Worm (Caenorhabditis elegans) whole organism, late embryonic: ENCODE results near the gene nnt-1.

Experiments
- T23F11.4 ChIP-seq: fragments of 200-800 bp; sonication (Bioruptor generic); optimal IDR thresholded peaks from 2 replicates; lab custom pipeline; 2018; ENCODE audit warnings: mild to moderate bottlenecking, missing genetic modification characterization, missing compliant biosample characterization
- ceh-24 ChIP-seq: sonication (generic microtip); optimal IDR thresholded peaks from 2 replicates; lab custom pipeline; 2016; ENCODE audit warnings: mild to moderate bottlenecking, missing genetic modification characterization, missing compliant biosample characterization
- ceh-9 ChIP-seq: sonication (generic microtip); optimal IDR thresholded peaks from 2 replicates; lab custom pipeline; 2016; ENCODE audit warnings: mild to moderate bottlenecking, missing genetic modification characterization, inconsistent platforms, missing compliant biosample characterization
- dmd-4 ChIP-seq: sonication (generic microtip); optimal IDR thresholded peaks from 2 replicates; lab custom pipeline; 2016; ENCODE audit warnings: borderline replicate concordance, missing genetic modification characterization, missing compliant biosample characterization
- fkh-10 ChIP-seq: fragments of 150-350 bp; optimal IDR thresholded peaks from 2 replicates; lab custom pipeline; 2014; ENCODE audit warnings: missing biosample characterization, missing genetic modification reagents, missing genetic modification characterization
- lim-6 ChIP-seq: sonication (generic microtip); optimal IDR thresholded peaks from 2 replicates; lab custom pipeline; 2016; ENCODE audit warnings: missing genetic modification characterization, missing compliant biosample characterization
- pag-3 ChIP-seq: sonication (generic microtip); optimal IDR thresholded peaks from 2 replicates; lab custom pipeline; 2016; ENCODE audit warnings: missing compliant biosample characterization, missing genetic modification characterization, borderline replicate concordance
- ztf-16 ChIP-seq: sonication (generic microtip); optimal IDR thresholded peaks from 2 replicates; lab custom pipeline; 2017; ENCODE audit warnings: missing genetic modification characterization, missing compliant biosample characterization

DNA sequence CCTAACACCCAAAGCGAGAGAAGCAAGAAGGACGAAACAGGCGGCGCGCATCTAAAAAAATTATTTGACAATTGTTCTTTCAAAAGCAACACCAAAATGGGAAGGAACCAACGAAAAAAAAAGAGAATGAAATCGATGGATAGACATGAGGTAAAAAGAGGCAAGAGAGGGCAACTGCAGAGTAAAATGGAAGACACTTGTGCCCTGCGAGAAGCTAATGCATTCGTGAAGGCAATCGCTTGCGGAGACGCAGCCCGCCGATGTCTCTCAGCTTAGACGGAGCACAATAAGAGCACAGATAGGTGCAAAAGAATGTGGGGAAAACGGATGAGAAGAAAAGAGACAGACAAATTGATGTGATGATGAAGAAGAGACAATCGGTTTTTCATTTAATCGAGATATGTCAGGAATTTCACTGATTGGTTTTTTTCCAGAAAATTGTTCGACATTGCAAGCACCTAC lies 6.1 kb downstream of the nnt-1 start, which contains the start of gene C15H9.9:
- TF ChIP-seq dmd-4 (tag; lab: Kevin White, UChicago) = no peak
- no peak for TF ChIP-seq lim-6
- no peak for TF ChIP-seq pag-3 (tag; lab: Kevin White, UChicago)
- no peak for TF ChIP-seq ceh-9
- TF ChIP-seq ztf-16 (tag; lab: Kevin White, UChicago) = no peak
- no peak for TF ChIP-seq ceh-24 (tag; lab: Kevin White, UChicago)
- no peak for TF ChIP-seq fkh-10 (GFP tag; lab: Kevin White, UChicago)
- TF ChIP-seq T23F11.4 = no peak
